Worm (Caenorhabditis elegans) whole organism, L1 larva: ENCODE measurements around the gene F47F2.3.

Experiments
- ama-1 ChIP-seq: fragments of 150-350 bp; optimal IDR thresholded peaks from 2 replicates; lab custom pipeline; 2014
- dpl-1 ChIP-seq, 3 experiments: fragments of 150-350 bp in 2 of 3; sonication (generic microtip) in 1 of 3; optimal IDR thresholded peaks; 2 replicates each; lab custom pipeline; 2014 to 2017; ENCODE audit warnings: missing biosample characterization in 3 of 3, missing genetic modification characterization in 3 of 3, missing genetic modification reagents in 3 of 3
- efl-1 ChIP-seq, 4 experiments: fragments of 150-350 bp; optimal IDR thresholded peaks in 3 of 4; peaks in 1 of 4; 1 replicate in 1 of 4; 2 replicates in 3 of 4; lab custom pipeline; 2014; ENCODE audit warnings: missing biosample characterization in 2 of 4, missing genetic modification characterization in 2 of 4, missing genetic modification reagents in 2 of 4
- elt-3 ChIP-seq, 6 experiments: fragments of 150-350 bp in 1 of 6; sonication (generic microtip); optimal IDR thresholded peaks; 2 replicates each; lab custom pipeline; 2017 to 2018; ENCODE audit warnings: missing biosample characterization in 6 of 6, missing genetic modification characterization in 6 of 6, inconsistent platforms in 1 of 6
- grh-1 ChIP-seq: fragments of 200-800 bp; sonication (Bioruptor generic); IDR thresholded peaks from 2 replicates; pipeline ENCODE4 v1.3.6; 2022; ENCODE audit warnings: missing genetic modification reagents, missing genetic modification characterization, missing compliant biosample characterization
- lin-14 ChIP-seq: fragments of 200-800 bp; sonication (Bioruptor generic); optimal IDR thresholded peaks from 2 replicates; lab custom pipeline; 2018; ENCODE audit warnings: mild to moderate bottlenecking, missing genetic modification characterization, moderate library complexity, missing compliant biosample characterization
- mep-1 ChIP-seq: fragments of 150-350 bp; optimal IDR thresholded peaks from 2 replicates; lab custom pipeline; 2014; ENCODE audit warnings: missing biosample characterization, missing genetic modification characterization
- nhr-19 ChIP-seq: fragments of 200-800 bp; sonication (Bioruptor generic); conservative IDR thresholded peaks from 2 replicates; pipeline ENCODE4 v1.3.6; 2022; ENCODE audit warnings: missing genetic modification characterization, missing compliant biosample characterization
- sox-4 ChIP-seq: sonication (generic microtip); optimal IDR thresholded peaks from 2 replicates; lab custom pipeline; 2016; ENCODE audit warnings: missing genetic modification characterization, missing compliant biosample characterization
- unc-86 ChIP-seq: sonication (generic microtip); optimal IDR thresholded peaks from 2 replicates; lab custom pipeline; 2016; ENCODE audit warnings: missing genetic modification characterization, missing compliant biosample characterization
- zag-1 ChIP-seq: fragments of 150-350 bp; optimal IDR thresholded peaks from 2 replicates; lab custom pipeline; 2014; ENCODE audit warnings: missing biosample characterization, missing genetic modification characterization

ce11 chrX:3931350-3931749 is 35.9 kb upstream of the F47F2.3 start, which contains the start of gene adt-3:
- no peak for TF ChIP-seq elt-3 (tag; optimal IDR thresholded peaks at IDR 0.05; lab: Kevin White, UChicago)
- TF ChIP-seq dpl-1 (GFP tag; optimal IDR thresholded peaks at IDR 0.05; lab: Kevin White, UChicago): no peak
- no peak for TF ChIP-seq sox-4
- no peak for TF ChIP-seq grh-1 (GFP tag; lab: Robert Waterston, UW)
- no peak for TF ChIP-seq ama-1 (lab: Kevin White, UChicago)
- no peak for TF ChIP-seq lin-14 (GFP tag; lab: Kevin White, UChicago)
- TF ChIP-seq zag-1 (tag; lab: Kevin White, UChicago): no peak
- TF ChIP-seq nhr-19 (GFP tag; lab: Robert Waterston, UW): no peak
- TF ChIP-seq mep-1 (tag; lab: Kevin White, UChicago): no peak
- TF ChIP-seq efl-1 (optimal IDR thresholded peaks at IDR 0.05; lab: Kevin White, UChicago): no peak
- TF ChIP-seq efl-1 (GFP tag; optimal IDR thresholded peaks at IDR 0.05 in 1 of 2; lab: Kevin White, UChicago): no peak
- no peak for TF ChIP-seq unc-86 (tag; lab: Kevin White, UChicago)
